Worm (Caenorhabditis elegans): Measurements from ENCODE around the gene C44C10.5.

C44C10.5 gene

DNA sequence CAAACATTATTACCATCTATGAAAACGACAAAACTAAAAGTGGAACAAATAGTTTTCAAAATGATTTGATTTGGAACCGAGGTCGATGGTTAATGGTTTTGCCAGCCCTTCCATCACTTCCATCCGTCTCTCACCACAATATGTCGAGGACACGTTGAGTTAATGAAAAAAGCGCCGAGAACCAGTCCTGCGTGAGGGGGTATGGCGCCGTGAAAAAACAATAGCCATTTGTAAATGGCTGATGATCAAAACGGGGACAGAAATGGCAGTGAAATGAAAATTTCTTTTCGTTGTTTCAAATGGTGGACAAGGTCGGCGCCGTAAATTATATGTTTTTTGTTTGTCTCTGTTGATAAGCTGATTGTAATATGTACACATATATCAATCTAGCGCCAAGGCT, 29.7 kb downstream of the C44C10.5 start:
- no peak for TF ChIP-seq egl-27 (tag; optimal IDR thresholded peaks at IDR 0.05)
- no peak for TF ChIP-seq ceh-44 (GFP tag; IDR thresholded peaks at IDR 0.05)
- TF ChIP-seq F26F4.8 (GFP tag; conservative IDR thresholded peaks at IDR 0.05), result no peak
- no peak for TF ChIP-seq nhr-76 (tag; optimal IDR thresholded peaks at IDR 0.05)
- TF ChIP-seq jun-1 (tag; optimal IDR thresholded peaks at IDR 0.05), result no peak
- TF ChIP-seq daf-16 (GFP tag; optimal IDR thresholded peaks at IDR 0.05), result no peak
- TF ChIP-seq daf-16 (tag; optimal IDR thresholded peaks at IDR 0.05), result peak; percentile 23
- no peak for TF ChIP-seq ceh-62 (tag; optimal IDR thresholded peaks at IDR 0.05)
- TF ChIP-seq daf-8 (GFP tag; IDR thresholded peaks at IDR 0.05), result no peak
- TF ChIP-seq cey-2 (tag; optimal IDR thresholded peaks at IDR 0.05; ENCODE audit: borderline replicate concordance, insufficient read depth), result peak; percentile 39
- no peak for TF ChIP-seq unc-62 (GFP tag; optimal IDR thresholded peaks at IDR 0.05 in 1 of 2)
- no peak for TF ChIP-seq unc-62 (tag; optimal IDR thresholded peaks at IDR 0.05)
- TF ChIP-seq ceh-28 (tag; optimal IDR thresholded peaks at IDR 0.05), result no peak
- TF ChIP-seq T20F7.1 (GFP tag; optimal IDR thresholded peaks at IDR 0.05), result no peak
- TF ChIP-seq nhr-25 (tag; optimal IDR thresholded peaks at IDR 0.05; ENCODE audit: borderline replicate concordance, insufficient read depth), result peak; percentile 55
- TF ChIP-seq ces-1 (GFP tag; optimal IDR thresholded peaks at IDR 0.05), result no peak
- TF ChIP-seq tra-1 (GFP tag; IDR thresholded peaks at IDR 0.05), result 0 out of 2 replicates have a peak, but pooled peaks have one; percentile 27
- no peak for TF ChIP-seq zfp-3 (GFP tag; conservative IDR thresholded peaks at IDR 0.05)
- TF ChIP-seq gei-8 (GFP tag; optimal IDR thresholded peaks at IDR 0.05), result no peak
- no peak for TF ChIP-seq nhr-111 (GFP tag; optimal IDR thresholded peaks at IDR 0.05)
- TF ChIP-seq hlh-11 (tag; optimal IDR thresholded peaks at IDR 0.05), result peak; percentile 38
- no peak for TF ChIP-seq fkh-10 (GFP tag; optimal IDR thresholded peaks at IDR 0.05)
- TF ChIP-seq nhr-28 (tag; optimal IDR thresholded peaks at IDR 0.05), result peak; percentile 11
- peak; percentile 65 for TF ChIP-seq mxl-3 (GFP tag; optimal IDR thresholded peaks at IDR 0.05)
- no peak for TF ChIP-seq lsy-2 (tag; optimal IDR thresholded peaks at IDR 0.05)
- TF ChIP-seq ceh-20 (GFP tag; IDR thresholded peaks at IDR 0.05), result no peak
- TF ChIP-seq dve-1 (tag; optimal IDR thresholded peaks at IDR 0.05; ENCODE audit: insufficient read depth), result peak; percentile 6

DNA sequence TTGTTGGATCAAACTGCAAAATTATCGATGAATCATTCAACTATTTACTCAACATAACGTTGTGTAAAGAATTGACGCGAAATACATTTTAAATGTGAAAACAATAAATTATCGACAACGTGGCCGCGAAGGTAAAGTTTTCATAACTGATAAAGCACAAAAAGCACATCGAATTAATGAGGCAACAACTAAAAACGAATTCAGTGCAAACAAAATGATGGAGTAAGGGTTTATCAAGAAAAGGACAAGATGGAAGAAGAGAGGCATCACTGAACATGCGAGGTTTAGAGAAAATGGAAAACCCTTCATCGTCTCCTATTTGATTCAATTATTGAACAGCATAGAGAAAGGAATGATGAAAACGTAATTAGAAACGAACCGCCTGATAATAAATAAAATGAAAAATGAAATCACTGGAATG, 33.5 kb downstream of the C44C10.5 start, which contains the start of gene D1053.4:
Gene D1053.4, minus strand, starts transcription at position 20 of the 421 bp plus-strand sequence.
- TF ChIP-seq sdz-12 (GFP tag; optimal IDR thresholded peaks at IDR 0.05), result no peak
- peak; percentile 90 for TF ChIP-seq nhr-28 (tag; optimal IDR thresholded peaks at IDR 0.05)
- TF ChIP-seq egl-43 (GFP tag; IDR thresholded peaks at IDR 0.05), result no peak
- no peak for TF ChIP-seq daf-16 (GFP tag; optimal IDR thresholded peaks at IDR 0.05)
- peak; percentile 98 for TF ChIP-seq daf-16 (tag; optimal IDR thresholded peaks at IDR 0.05)
- no peak for TF ChIP-seq Y75B8A.6 (GFP tag; IDR thresholded peaks at IDR 0.05)
- TF ChIP-seq F49E8.2 (tag; optimal IDR thresholded peaks at IDR 0.05; ENCODE audit: borderline replicate concordance), result no peak
- no peak for TF ChIP-seq unc-130 (GFP tag; optimal IDR thresholded peaks at IDR 0.05)
- peak in 1 of 2 experiments; percentile 21 for TF ChIP-seq unc-62 (GFP tag; optimal IDR thresholded peaks at IDR 0.05 in 1 of 2)
- no peak for TF ChIP-seq unc-62 (tag; optimal IDR thresholded peaks at IDR 0.05)
- TF ChIP-seq gei-8 (GFP tag; optimal IDR thresholded peaks at IDR 0.05), result no peak
- no peak for TF ChIP-seq ceh-20 (GFP tag; IDR thresholded peaks at IDR 0.05)
- TF ChIP-seq lim-7 (GFP tag; IDR thresholded peaks at IDR 0.05), result no peak
- TF ChIP-seq nhr-41 (GFP tag; IDR thresholded peaks at IDR 0.05), result no peak
- no peak for TF ChIP-seq zip-11 (GFP tag; IDR thresholded peaks at IDR 0.05)
- TF ChIP-seq dmd-9 (GFP tag; IDR thresholded peaks at IDR 0.05), result no peak
- peak; percentile 69 for TF ChIP-seq ces-1 (GFP tag; optimal IDR thresholded peaks at IDR 0.05)
- no peak for TF ChIP-seq T26A8.4 (GFP tag; IDR thresholded peaks at IDR 0.05)
- TF ChIP-seq duxl-1 (tag; optimal IDR thresholded peaks at IDR 0.05; ENCODE audit: poor library complexity), result no peak
- TF ChIP-seq mep-1 (tag; optimal IDR thresholded peaks at IDR 0.05), result peak; percentile 55
- no peak for TF ChIP-seq nhr-102 (tag; optimal IDR thresholded peaks at IDR 0.05)
- TF ChIP-seq Y48G9A.11 (GFP tag; IDR thresholded peaks at IDR 0.05), result no peak
- TF ChIP-seq aha-1 (tag), result no peak
- TF ChIP-seq Y5F2A.4 (GFP tag; optimal IDR thresholded peaks at IDR 0.05), result no peak
- TF ChIP-seq D1046.2 (GFP tag; IDR thresholded peaks at IDR 0.05), result no peak
- TF ChIP-seq ceh-82 (tag; optimal IDR thresholded peaks at IDR 0.05), result no peak
- TF ChIP-seq hlh-11 (tag; optimal IDR thresholded peaks at IDR 0.05), result peak; percentile 61
- no peak for TF ChIP-seq lin-39 (tag; optimal IDR thresholded peaks at IDR 0.05)
- TF ChIP-seq daf-19 (GFP tag; conservative IDR thresholded peaks at IDR 0.05), result no peak
- TF ChIP-seq daf-8 (GFP tag; IDR thresholded peaks at IDR 0.05), result no peak
- TF ChIP-seq set-16 (GFP tag; IDR thresholded peaks at IDR 0.05), result no peak
- no peak for TF ChIP-seq nhr-77 (tag; optimal IDR thresholded peaks at IDR 0.05)
- TF ChIP-seq ama-1 (optimal IDR thresholded peaks at IDR 0.05), result no peak
- TF ChIP-seq jun-1 (tag; optimal IDR thresholded peaks at IDR 0.05), result no peak
